Fruit fly (Drosophila melanogaster) Kc167 (cell line): ENCODE data around the gene CG12204.

ENCODE experiments used
- Myc ChIP-seq: fragments of >200 bp; optimal IDR thresholded peaks from 2 replicates; lab custom pipeline; 2017; ENCODE audit warnings: missing external identifiers
- Sin3A ChIP-seq: fragments of >200 bp; optimal IDR thresholded peaks from 2 replicates; lab custom pipeline; 2018; ENCODE audit warnings: missing external identifiers
- h ChIP-seq: fragments of >200 bp; optimal IDR thresholded peaks from 3 replicates; lab custom pipeline; 2018; ENCODE audit warnings: missing external identifiers
- insv ChIP-seq: fragments of >200 bp; optimal IDR thresholded peaks from 3 replicates; lab custom pipeline; 2018; ENCODE audit warnings: missing external identifiers
- psq ChIP-seq: fragments of >200 bp; optimal IDR thresholded peaks from 2 replicates; lab custom pipeline; 2017; ENCODE audit warnings: missing external identifiers
- ttk ChIP-seq: sonication (Bioruptor generic); optimal IDR thresholded peaks from 2 replicates; lab custom pipeline; 2017; ENCODE audit warnings: missing external identifiers

CG12204 gene

DNA sequence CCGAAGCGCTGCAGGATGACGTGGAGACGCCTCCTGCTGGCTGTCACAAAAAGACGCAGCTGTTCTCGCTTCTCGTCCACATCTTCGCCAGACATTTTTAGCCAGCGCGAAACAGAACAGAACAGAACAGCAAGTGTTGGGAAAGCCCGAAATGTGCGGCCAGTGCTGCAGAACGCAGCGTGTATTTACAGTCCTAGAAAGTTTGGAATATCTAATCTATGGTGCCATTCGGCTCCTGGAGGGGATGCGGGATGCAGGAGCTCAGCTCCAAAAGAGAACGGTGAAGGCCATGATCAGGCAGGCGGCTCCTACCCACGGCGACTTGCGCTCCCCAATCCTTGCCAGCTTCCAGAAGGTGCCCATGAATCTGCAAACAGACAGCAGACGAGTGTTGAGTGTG, at the start of gene CG12204:
Gene CG12204 (minus strand): TSS at position 117 of the 400 bp plus-strand sequence.
- TF ChIP-seq Myc (lab: Kevin White, UChicago) (no peak), ttk (lab: Kevin White, UChicago) (no peak), insv (lab: Kevin White, UChicago) (no peak), h (lab: Kevin White, UChicago) (no peak), psq (lab: Kevin White, UChicago) (no peak), Sin3A (no peak)

- no peak for TF ChIP-seq Sin3A
- TF ChIP-seq insv (lab: Kevin White, UChicago): no peak
- no peak for TF ChIP-seq ttk (lab: Kevin White, UChicago)
- TF ChIP-seq h (lab: Kevin White, UChicago): no peak
- no peak for TF ChIP-seq psq (lab: Kevin White, UChicago)
- no peak for TF ChIP-seq Myc (lab: Kevin White, UChicago)
These were observed 41.2 kb upstream of the CG12204 start for dm6 chrX:19535394-19535793.

- TF ChIP-seq insv (lab: Kevin White, UChicago) (no peak), h (lab: Kevin White, UChicago) (no peak), psq (lab: Kevin White, UChicago) (no peak), ttk (lab: Kevin White, UChicago) (no peak), Myc (lab: Kevin White, UChicago) (no peak), Sin3A (no peak)
These were observed 37.4 kb upstream of the CG12204 start, which contains the start of gene CG12231 for dm6 chrX:19531642-19532041. CG12231 (minus strand) TSS chrX:19531742.

DNA sequence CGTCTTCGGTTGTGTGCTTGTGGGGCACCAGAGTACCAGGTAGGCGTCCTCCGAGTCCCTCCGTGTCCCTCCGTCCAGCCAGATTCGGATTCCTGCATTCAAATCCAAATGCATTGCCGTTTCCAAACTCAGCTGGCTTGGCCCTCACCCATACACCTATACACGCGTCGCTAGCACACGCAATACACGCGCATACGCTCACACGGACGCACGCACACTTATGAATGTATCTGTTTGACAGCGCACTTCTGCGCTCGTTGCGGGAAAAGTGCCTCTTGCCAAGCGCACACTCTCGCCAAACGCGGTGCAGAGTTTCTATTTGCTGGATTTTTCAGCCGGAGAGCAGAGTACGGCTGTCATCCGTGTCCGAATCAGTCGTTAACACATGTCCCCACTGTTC, 28.4 kb upstream of the CG12204 start:
- TF ChIP-seq Myc (lab: Kevin White, UChicago) (no peak), insv (lab: Kevin White, UChicago) (no peak), psq (lab: Kevin White, UChicago) (no peak), h (lab: Kevin White, UChicago) (no peak), ttk (lab: Kevin White, UChicago) (no peak)

DNA sequence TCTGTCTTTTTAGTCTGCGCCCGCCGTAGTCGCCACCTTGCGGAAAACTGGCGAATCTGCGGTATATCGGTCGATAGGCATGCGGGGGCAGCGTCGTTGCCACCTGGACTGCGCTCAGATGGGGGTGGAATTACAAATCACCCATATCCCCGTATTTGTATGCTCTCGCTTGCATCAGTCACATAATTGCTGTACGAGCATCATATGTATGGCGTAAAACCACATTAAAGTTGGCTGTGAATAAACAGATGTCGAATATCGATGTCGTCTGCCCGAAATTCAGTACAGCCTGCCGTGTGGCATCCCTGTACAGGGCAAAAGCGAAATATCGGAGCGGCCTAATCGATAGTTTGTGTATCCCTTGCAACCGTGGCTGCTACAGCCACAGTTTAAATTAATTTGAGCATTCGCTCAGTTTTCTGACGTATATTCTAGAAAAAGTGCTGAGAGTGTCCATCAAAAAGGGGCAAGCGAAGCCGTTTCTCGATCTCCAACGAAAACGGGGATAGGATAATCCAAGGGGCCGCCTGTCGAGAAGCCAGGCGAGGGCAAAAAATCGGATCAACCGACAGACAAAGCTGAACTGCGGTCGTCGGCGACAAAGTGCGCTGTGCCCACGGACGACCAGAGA, 27.7 kb upstream of the CG12204 start, which contains the start of the genes Idh3a and CoRest:
Gene Idh3a (minus strand): TSS at position 58 of the 631 bp plus-strand sequence.
Gene CoRest (plus strand): TSS at position 177 of the 631 bp plus-strand sequence.
- no peak for TF ChIP-seq Myc (lab: Kevin White, UChicago)
- TF ChIP-seq insv (lab: Kevin White, UChicago): no peak
- TF ChIP-seq psq (lab: Kevin White, UChicago): no peak
- TF ChIP-seq ttk (lab: Kevin White, UChicago): no peak
- TF ChIP-seq Sin3A: peak; percentile 66

- TF ChIP-seq insv (lab: Kevin White, UChicago): no peak
These were observed 26.7 kb upstream of the CG12204 start for dm6 chrX:19520888-19521287.

DNA sequence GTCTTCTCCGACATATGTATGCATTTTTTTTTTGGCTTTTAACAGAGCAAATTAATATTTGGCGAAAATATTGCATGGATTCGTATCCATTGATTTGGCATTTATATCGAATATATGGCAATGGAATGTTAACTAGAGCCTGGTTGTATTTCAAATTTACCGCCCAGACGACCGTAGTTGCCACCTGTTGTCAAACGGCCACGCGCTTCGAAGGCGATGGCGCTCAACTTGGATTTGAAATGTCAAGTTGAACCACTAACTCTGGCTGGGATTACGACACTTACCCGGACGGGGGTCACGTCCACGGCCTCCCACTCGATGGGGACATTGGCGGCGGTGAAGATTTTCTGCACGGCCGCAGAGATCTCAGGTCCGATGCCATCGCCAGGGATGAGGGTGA, 26.2 kb upstream of the CG12204 start:
- no peak for TF ChIP-seq Myc (lab: Kevin White, UChicago)
- no peak for TF ChIP-seq ttk (lab: Kevin White, UChicago)
- no peak for TF ChIP-seq psq (lab: Kevin White, UChicago)
- TF ChIP-seq Sin3A: no peak
- no peak for TF ChIP-seq h (lab: Kevin White, UChicago)

dm6 chrX:19510204-19510603, 16.0 kb upstream of the CG12204 start:
- TF ChIP-seq Myc (lab: Kevin White, UChicago): no peak
- no peak for TF ChIP-seq Sin3A
- no peak for TF ChIP-seq insv (lab: Kevin White, UChicago)
- no peak for TF ChIP-seq h (lab: Kevin White, UChicago)
- TF ChIP-seq psq (lab: Kevin White, UChicago): no peak
- no peak for TF ChIP-seq ttk (lab: Kevin White, UChicago)

- no peak for TF ChIP-seq h (lab: Kevin White, UChicago)
- no peak for TF ChIP-seq Myc (lab: Kevin White, UChicago)
- TF ChIP-seq psq (lab: Kevin White, UChicago): peak; percentile 34
- no peak for TF ChIP-seq insv (lab: Kevin White, UChicago)
- no peak for TF ChIP-seq Sin3A
- TF ChIP-seq ttk (lab: Kevin White, UChicago): no peak
These were observed 11.4 kb upstream of the CG12204 start for dm6 chrX:19505334-19506185.

DNA sequence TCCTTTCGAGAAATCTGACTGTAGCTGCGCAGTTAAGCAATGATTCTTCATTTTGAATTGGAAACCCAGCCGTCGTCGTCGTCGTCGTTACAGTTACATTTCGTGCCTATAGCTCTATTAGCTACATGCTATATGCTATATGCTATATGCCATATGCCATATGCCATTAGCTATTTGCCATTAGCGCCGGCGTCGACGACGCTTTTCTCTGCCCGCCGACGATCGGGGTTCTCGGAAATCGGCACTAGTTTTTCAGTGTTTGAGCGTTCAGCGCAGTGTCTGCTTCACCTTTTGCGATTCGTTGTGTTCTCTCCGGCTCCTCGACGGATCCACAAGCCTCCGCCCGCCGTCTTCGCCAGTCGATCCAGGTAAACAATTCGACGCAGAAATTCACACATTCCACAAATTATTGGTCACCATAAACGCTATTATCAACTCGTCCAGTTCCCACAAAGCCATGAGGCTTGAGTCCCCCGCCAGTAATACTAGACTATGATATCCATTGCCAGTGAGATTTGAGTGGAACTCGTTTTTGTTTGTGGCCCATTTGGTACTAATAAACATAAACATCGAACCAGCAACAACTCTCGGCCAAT, 10.1 kb upstream of the CG12204 start:
- no peak for TF ChIP-seq insv (lab: Kevin White, UChicago)
- TF ChIP-seq ttk (lab: Kevin White, UChicago): no peak
- no peak for TF ChIP-seq Myc (lab: Kevin White, UChicago)
- no peak for TF ChIP-seq psq (lab: Kevin White, UChicago)
- TF ChIP-seq h (lab: Kevin White, UChicago): no peak
- TF ChIP-seq Sin3A: no peak

dm6 chrX:19501274-19501673, 7.1 kb upstream of the CG12204 start:
- no peak for TF ChIP-seq Sin3A
- no peak for TF ChIP-seq h (lab: Kevin White, UChicago)
- TF ChIP-seq psq (lab: Kevin White, UChicago): no peak
- TF ChIP-seq insv (lab: Kevin White, UChicago): no peak
- no peak for TF ChIP-seq Myc (lab: Kevin White, UChicago)
- no peak for TF ChIP-seq ttk (lab: Kevin White, UChicago)
